Worm (Caenorhabditis elegans) whole organism, L4 larva: Measurements from ENCODE around the gene btb-10.
A peak's percentile ranks its signal among the peaks of the same experiment; 100 is the strongest.

Source experiments
- D1046.2 ChIP-seq: fragments of 200-800 bp; sonication (Bioruptor generic); IDR thresholded peaks from 2 replicates; pipeline ENCODE4 v1.3.6; 2022; ENCODE audit warnings: missing genetic modification characterization, missing compliant biosample characterization
- R02D3.7 ChIP-seq: fragments of 150-350 bp; sonication (generic microtip); optimal IDR thresholded peaks from 3 replicates; lab custom pipeline; 2014; ENCODE audit warnings: missing biosample characterization, missing genetic modification characterization
- Y75B8A.6 ChIP-seq: fragments of 200-800 bp; sonication (Bioruptor generic); IDR thresholded peaks from 2 replicates; pipeline ENCODE4 v1.3.6; 2022; ENCODE audit warnings: missing genetic modification reagents, missing genetic modification characterization, missing compliant biosample characterization
- ZK546.5 ChIP-seq, 2 experiments: sonication (generic microtip); optimal IDR thresholded peaks; 2 replicates each; lab custom pipeline; 2017; ENCODE audit warnings: missing biosample characterization in 2 of 2, missing genetic modification characterization in 2 of 2
- ama-1 ChIP-seq: fragments of 150-350 bp; optimal IDR thresholded peaks from 2 replicates; lab custom pipeline; 2014; ENCODE audit warnings: inconsistent platforms, mixed read lengths
- arid-1 ChIP-seq: fragments of 200-800 bp; sonication (Bioruptor generic); conservative IDR thresholded peaks from 2 replicates; pipeline ENCODE4 v1.3.6; 2022; ENCODE audit warnings: missing genetic modification reagents, missing genetic modification characterization, missing compliant biosample characterization
- attf-4 ChIP-seq: sonication (generic microtip); optimal IDR thresholded peaks from 3 replicates; lab custom pipeline; 2017; ENCODE audit warnings: missing biosample characterization, missing genetic modification characterization
- ceh-20 ChIP-seq: fragments of 200-800 bp; sonication (Bioruptor generic); IDR thresholded peaks from 2 replicates; pipeline ENCODE4 v1.3.6; 2022; ENCODE audit warnings: missing genetic modification reagents, missing genetic modification characterization, missing compliant biosample characterization
- ceh-62 ChIP-seq: sonication (generic microtip); optimal IDR thresholded peaks from 2 replicates; lab custom pipeline; 2017; ENCODE audit warnings: missing biosample characterization, missing genetic modification characterization
- ces-1 ChIP-seq: fragments of 150-350 bp; sonication (generic microtip); optimal IDR thresholded peaks from 4 replicates; lab custom pipeline; 2014; ENCODE audit warnings: missing biosample characterization, missing genetic modification reagents, missing genetic modification characterization
- cey-2 ChIP-seq: sonication (generic microtip); optimal IDR thresholded peaks from 3 replicates; lab custom pipeline; 2017; ENCODE audit warnings: missing genetic modification characterization, mild to moderate bottlenecking, missing compliant biosample characterization, antibody characterized with exemption, borderline replicate concordance; ENCODE audit not compliant: insufficient read depth
- daf-16 ChIP-seq, 3 experiments: sonication (generic microtip); optimal IDR thresholded peaks; 2 replicates each; lab custom pipeline; 2016 to 2017; ENCODE audit warnings: missing genetic modification characterization in 3 of 3, missing genetic modification reagents in 3 of 3, mild to moderate bottlenecking in 2 of 3, missing compliant biosample characterization in 2 of 3, missing biosample characterization in 1 of 3, moderate library complexity in 1 of 3
- daf-8 ChIP-seq: fragments of 200-800 bp; sonication (Bioruptor generic); IDR thresholded peaks from 2 replicates; pipeline ENCODE4 v1.3.6; 2022; ENCODE audit warnings: missing genetic modification characterization, missing compliant biosample characterization
- dmd-6 ChIP-seq: fragments of 200-800 bp; sonication (Bioruptor generic); IDR thresholded peaks from 2 replicates; pipeline ENCODE4 v1.3.6; 2022; ENCODE audit warnings: missing genetic modification reagents, missing genetic modification characterization, missing compliant biosample characterization
- duxl-1 ChIP-seq: sonication (generic microtip); optimal IDR thresholded peaks from 2 replicates; lab custom pipeline; 2016; ENCODE audit warnings: mild to moderate bottlenecking, missing genetic modification characterization, moderate library complexity, missing compliant biosample characterization; ENCODE audit not compliant: poor library complexity
- dve-1 ChIP-seq: sonication (generic microtip); optimal IDR thresholded peaks from 2 replicates; lab custom pipeline; 2017; ENCODE audit warnings: antibody characterized with exemption, mild to moderate bottlenecking, missing genetic modification characterization, missing compliant biosample characterization; ENCODE audit not compliant: insufficient read depth
- fkh-10 ChIP-seq: fragments of 150-350 bp; optimal IDR thresholded peaks from 2 replicates; lab custom pipeline; 2014; ENCODE audit warnings: missing biosample characterization, missing genetic modification reagents, missing genetic modification characterization
- fos-1 ChIP-seq: fragments of 150-350 bp; optimal IDR thresholded peaks from 2 replicates; lab custom pipeline; 2014; ENCODE audit warnings: missing biosample characterization, missing genetic modification characterization
- gei-8 ChIP-seq: fragments of 200-800 bp; sonication (Bioruptor generic); optimal IDR thresholded peaks from 2 replicates; lab custom pipeline; 2018; ENCODE audit warnings: mild to moderate bottlenecking, missing genetic modification characterization, missing compliant biosample characterization
- hlh-11 ChIP-seq: fragments of 200-800 bp; sonication (Bioruptor generic); optimal IDR thresholded peaks from 2 replicates; lab custom pipeline; 2018; ENCODE audit warnings: mild to moderate bottlenecking, missing genetic modification characterization, missing compliant biosample characterization
- hlh-30 ChIP-seq: sonication (generic microtip); optimal IDR thresholded peaks from 2 replicates; lab custom pipeline; 2017; ENCODE audit warnings: antibody characterized with exemption, mild to moderate bottlenecking, missing genetic modification characterization, missing compliant biosample characterization; ENCODE audit not compliant: insufficient read depth
- lin-1 ChIP-seq: fragments of 200-800 bp; sonication (Bioruptor generic); IDR thresholded peaks from 2 replicates; pipeline ENCODE4 v1.3.6; 2022; ENCODE audit warnings: missing genetic modification reagents, missing genetic modification characterization, missing compliant biosample characterization
- lin-29 ChIP-seq: fragments of 200-800 bp; sonication (Bioruptor generic); IDR thresholded peaks from 2 replicates; pipeline ENCODE4 v1.3.6; 2022; ENCODE audit warnings: missing genetic modification reagents, missing genetic modification characterization, missing compliant biosample characterization
- lin-38 ChIP-seq: fragments of 200-800 bp; sonication (Bioruptor generic); IDR thresholded peaks from 2 replicates; pipeline ENCODE4 v1.3.6; 2022; ENCODE audit warnings: missing genetic modification reagents, missing genetic modification characterization, missing compliant biosample characterization
- lir-3 ChIP-seq: sonication (generic microtip); optimal IDR thresholded peaks from 2 replicates; lab custom pipeline; 2016; ENCODE audit warnings: mild to moderate bottlenecking, missing genetic modification characterization, missing compliant biosample characterization
- mdl-1 ChIP-seq, 2 experiments: fragments of 150-350 bp in 1 of 2; sonication (generic microtip) in 1 of 2; optimal IDR thresholded peaks; 2 replicates each; lab custom pipeline; 2014 to 2017; ENCODE audit warnings: missing biosample characterization in 2 of 2, missing genetic modification characterization in 2 of 2
- nhr-102 ChIP-seq: sonication (generic microtip); optimal IDR thresholded peaks from 2 replicates; lab custom pipeline; 2016; ENCODE audit warnings: mild to moderate bottlenecking, missing genetic modification characterization, moderate library complexity, missing compliant biosample characterization
- nhr-237 ChIP-seq: sonication (generic microtip); optimal IDR thresholded peaks from 2 replicates; lab custom pipeline; 2017; ENCODE audit warnings: missing biosample characterization, missing genetic modification characterization
- nhr-28 ChIP-seq: fragments of 150-350 bp; optimal IDR thresholded peaks from 2 replicates; lab custom pipeline; 2014; ENCODE audit warnings: missing biosample characterization, missing genetic modification characterization
- nhr-41 ChIP-seq: fragments of 200-800 bp; sonication (Bioruptor generic); IDR thresholded peaks from 2 replicates; pipeline ENCODE4 v1.3.6; 2022; ENCODE audit warnings: missing genetic modification reagents, missing genetic modification characterization, missing compliant biosample characterization
- nhr-42 ChIP-seq: fragments of 200-800 bp; sonication (Bioruptor generic); IDR thresholded peaks from 2 replicates; pipeline ENCODE4 v1.3.6; 2022; ENCODE audit warnings: missing genetic modification characterization, missing compliant biosample characterization
- nhr-48 ChIP-seq: sonication (generic microtip); optimal IDR thresholded peaks from 2 replicates; lab custom pipeline; 2016; ENCODE audit warnings: mild to moderate bottlenecking, missing genetic modification characterization, missing compliant biosample characterization
- nhr-77 ChIP-seq: fragments of 150-350 bp; optimal IDR thresholded peaks from 2 replicates; lab custom pipeline; 2014; ENCODE audit warnings: missing biosample characterization, missing genetic modification characterization
- pha-4 ChIP-seq, 2 experiments: fragments of 150-350 bp in 1 of 2; fragments of 200-800 bp in 1 of 2; sonication (Bioruptor generic) in 1 of 2; IDR thresholded peaks in 1 of 2; optimal IDR thresholded peaks in 1 of 2; 2 replicates each; pipeline versions ENCODE4 v1.3.6 to Lab custom; 2014 to 2022; ENCODE audit warnings: missing genetic modification characterization in 2 of 2, missing genetic modification reagents in 2 of 2, missing biosample characterization in 1 of 2, missing compliant biosample characterization in 1 of 2
- php-3 ChIP-seq: fragments of 200-800 bp; sonication (Bioruptor generic); IDR thresholded peaks from 2 replicates; pipeline ENCODE4 v1.3.6; 2022; ENCODE audit warnings: missing genetic modification reagents, missing genetic modification characterization, missing compliant biosample characterization
- snpc-4 ChIP-seq: fragments of 150-350 bp; optimal IDR thresholded peaks from 2 replicates; lab custom pipeline; 2014; ENCODE audit warnings: missing biosample characterization, missing genetic modification characterization
- spr-1 ChIP-seq: sonication (generic microtip); optimal IDR thresholded peaks from 2 replicates; lab custom pipeline; 2016; ENCODE audit warnings: mild to moderate bottlenecking, missing genetic modification characterization, missing compliant biosample characterization
- tra-1 ChIP-seq: fragments of 200-800 bp; sonication (Bioruptor generic); IDR thresholded peaks from 2 replicates; pipeline ENCODE4 v1.3.6; 2022; ENCODE audit warnings: missing genetic modification reagents, missing genetic modification characterization, missing compliant biosample characterization
- unc-39 ChIP-seq: sonication (generic microtip); optimal IDR thresholded peaks from 2 replicates; lab custom pipeline; 2017; ENCODE audit warnings: missing biosample characterization, missing genetic modification characterization
- unc-62 ChIP-seq, 3 experiments: fragments of 150-350 bp in 1 of 3; sonication (generic microtip); optimal IDR thresholded peaks in 2 of 3; peaks in 1 of 3; 1 replicate in 1 of 3; 2 replicates in 2 of 3; lab custom pipeline; 2014 to 2017; ENCODE audit warnings: missing biosample characterization in 3 of 3, missing genetic modification characterization in 3 of 3, missing genetic modification reagents in 3 of 3, missing genotype in 1 of 3
- zfp-2 ChIP-seq: sonication (generic microtip); optimal IDR thresholded peaks from 2 replicates; lab custom pipeline; 2016; ENCODE audit warnings: mild to moderate bottlenecking, missing genetic modification characterization, missing compliant biosample characterization
- zfp-3 ChIP-seq: fragments of 200-800 bp; sonication (Bioruptor generic); conservative IDR thresholded peaks from 2 replicates; pipeline ENCODE4 v1.3.6; 2022; ENCODE audit warnings: missing genetic modification reagents, missing genetic modification characterization, missing compliant biosample characterization
- zip-11 ChIP-seq: fragments of 200-800 bp; sonication (Bioruptor generic); IDR thresholded peaks from 2 replicates; pipeline ENCODE4 v1.3.6; 2022; ENCODE audit warnings: missing genetic modification characterization, missing compliant biosample characterization
- ztf-7 ChIP-seq: fragments of 150-350 bp; optimal IDR thresholded peaks from 2 replicates; lab custom pipeline; 2014; ENCODE audit warnings: missing biosample characterization, missing genetic modification characterization

The btb-10 gene

DNA sequence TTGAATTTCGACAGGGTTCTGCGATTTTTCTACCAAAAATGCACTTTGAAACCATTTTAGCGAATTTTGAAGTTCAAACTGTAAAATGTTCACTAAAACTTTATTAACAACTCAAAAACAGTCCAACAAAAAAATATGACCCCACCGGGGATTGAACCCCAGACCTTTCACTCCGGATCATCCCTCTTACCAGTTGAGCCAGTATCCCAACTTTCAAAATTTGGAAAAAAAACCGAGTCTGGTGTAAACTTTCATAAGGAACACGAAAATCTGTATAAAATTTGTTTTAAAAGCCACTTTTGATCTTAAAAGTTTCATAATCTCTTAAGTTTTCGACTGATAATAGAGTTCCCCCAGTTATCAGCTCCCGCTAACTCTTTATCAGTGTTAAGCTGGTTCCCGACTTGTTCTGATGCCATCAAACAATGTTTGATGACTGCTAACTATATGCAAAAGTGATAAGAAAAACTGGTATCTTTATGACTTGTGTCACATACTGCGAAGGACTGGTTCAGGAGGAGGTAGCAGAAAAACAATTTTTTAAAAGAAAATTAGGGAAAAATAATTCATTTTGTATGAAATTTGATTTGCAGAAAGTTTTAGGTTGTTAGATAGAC lies 43.0 kb upstream of the btb-10 start (continued):
- TF ChIP-seq zfp-3 (GFP tag; lab: Robert Waterston, UW) (no peak), duxl-1 (tag; lab: Kevin White, UChicago) (no peak), ztf-7 (tag; lab: Kevin White, UChicago) (no peak), lin-1 (peak; percentile 99), spr-1 (tag; lab: Kevin White, UChicago) (no peak), ces-1 (no peak), hlh-30 (no peak), nhr-77 (peak; percentile 95), dve-1 (peak; percentile 94), tra-1 (GFP tag; lab: Robert Waterston, UW) (peak; percentile 97), pha-4 (GFP tag; IDR thresholded peaks at IDR 0.05; lab: Robert Waterston, UW) (peak; percentile 74), pha-4 (tag; optimal IDR thresholded peaks at IDR 0.05; lab: Kevin White, UChicago) (no peak), lir-3 (tag; lab: Kevin White, UChicago) (no peak), nhr-102 (tag; lab: Kevin White, UChicago) (peak; percentile 87), zip-11 (no peak), ceh-20 (GFP tag; lab: Robert Waterston, UW) (0 out of 2 replicates have a peak, but pooled peaks have one; percentile 19), gei-8 (GFP tag; lab: Kevin White, UChicago) (no peak), nhr-28 (peak; percentile 99), Y75B8A.6 (no peak), daf-16 (GFP tag; optimal IDR thresholded peaks at IDR 0.05; lab: Kevin White, UChicago) (peak in 1 of 2 experiments; percentile 55), daf-16 (tag; optimal IDR thresholded peaks at IDR 0.05; lab: Kevin White, UChicago) (peak; percentile 96), php-3 (peak; percentile 97), zfp-2 (tag; lab: Kevin White, UChicago) (no peak), nhr-48 (tag; lab: Kevin White, UChicago) (peak; percentile 31), dmd-6 (GFP tag; lab: Robert Waterston, UW) (peak; percentile 99), fkh-10 (GFP tag; lab: Kevin White, UChicago) (no peak), mdl-1 (tag; optimal IDR thresholded peaks at IDR 0.05; lab: Kevin White, UChicago) (peak in 1 of 2 experiments; percentile 37), arid-1 (GFP tag; lab: Robert Waterston, UW) (no peak), nhr-41 (GFP tag; lab: Robert Waterston, UW) (0 out of 2 replicates have a peak, but pooled peaks have one; percentile 59), lin-29 (no peak), daf-8 (GFP tag; lab: Robert Waterston, UW) (no peak), unc-62 (GFP tag; optimal IDR thresholded peaks at IDR 0.05 in 1 of 2; lab: Kevin White, UChicago) (peak in 1 of 2 experiments; percentile 23), unc-62 (tag; optimal IDR thresholded peaks at IDR 0.05; lab: Kevin White, UChicago) (no peak), cey-2 (tag; lab: Kevin White, UChicago) (peak; percentile 71), hlh-11 (tag; lab: Kevin White, UChicago) (peak; percentile 93), ama-1 (lab: Kevin White, UChicago) (no peak)

DNA sequence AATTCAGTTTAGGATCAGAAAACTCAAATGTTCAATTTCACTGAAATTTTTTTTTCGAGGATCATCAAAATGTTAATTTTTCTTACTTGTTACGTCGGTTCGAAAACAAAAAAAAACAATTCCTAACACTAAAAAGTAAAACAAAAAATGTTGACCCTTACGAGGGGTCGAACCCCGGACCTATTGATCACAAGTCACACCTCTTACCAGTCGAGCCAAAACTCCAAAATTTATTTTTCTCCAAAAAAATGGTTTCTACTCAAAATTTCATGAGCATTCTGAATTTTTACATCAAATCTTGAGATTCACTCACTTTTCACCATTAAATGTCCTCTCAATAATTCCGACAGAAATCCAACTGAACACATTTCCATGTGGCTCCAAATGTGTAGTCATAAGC lies 41.6 kb upstream of the btb-10 start:
- TF ChIP-seq lin-38 (GFP tag; lab: Robert Waterston, UW) (0 out of 2 replicates have a peak, but pooled peaks have one; percentile 18), R02D3.7 (tag; lab: Kevin White, UChicago) (no peak)

DNA sequence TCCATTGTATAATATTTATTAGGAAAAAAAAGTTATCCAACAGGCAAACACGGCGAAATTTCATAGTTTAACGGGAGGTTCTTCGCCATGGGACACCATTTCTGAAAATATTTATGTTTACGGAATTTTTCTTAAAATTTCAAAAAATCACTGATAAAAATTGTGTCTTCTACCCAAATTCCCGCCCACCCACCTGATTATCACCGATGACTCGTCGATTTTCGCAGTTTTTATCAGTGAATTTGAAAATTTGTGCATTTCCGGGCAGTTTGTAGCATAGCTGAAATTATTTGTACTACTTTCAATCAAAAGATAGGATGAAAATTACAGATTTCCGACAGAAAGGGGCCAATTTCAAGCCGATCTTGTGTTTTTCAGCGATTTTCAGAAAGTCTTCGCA lies 40.8 kb upstream of the btb-10 start:
- no peak for TF ChIP-seq snpc-4 (tag; lab: Kevin White, UChicago)
- TF ChIP-seq dmd-6 (GFP tag; lab: Robert Waterston, UW) = peak; percentile 79
- TF ChIP-seq unc-39 (tag; lab: Kevin White, UChicago) = no peak
- TF ChIP-seq zip-11 = no peak
- no peak for TF ChIP-seq D1046.2 (GFP tag; lab: Robert Waterston, UW)
- peak; percentile 10 for TF ChIP-seq nhr-77
- TF ChIP-seq ZK546.5 (tag; optimal IDR thresholded peaks at IDR 0.05; lab: Kevin White, UChicago) = no peak
- no peak for TF ChIP-seq nhr-42
- TF ChIP-seq cey-2 (tag; lab: Kevin White, UChicago) = no peak
- TF ChIP-seq hlh-11 (tag; lab: Kevin White, UChicago) = peak; percentile 64
- TF ChIP-seq fkh-10 (GFP tag; lab: Kevin White, UChicago) = no peak
- TF ChIP-seq ceh-62 (tag; lab: Kevin White, UChicago) = no peak
- no peak for TF ChIP-seq nhr-237 (tag; lab: Kevin White, UChicago)
- no peak for TF ChIP-seq daf-16 (GFP tag; optimal IDR thresholded peaks at IDR 0.05; lab: Kevin White, UChicago)
- peak; percentile 51 for TF ChIP-seq daf-16 (tag; optimal IDR thresholded peaks at IDR 0.05; lab: Kevin White, UChicago)
- no peak for TF ChIP-seq unc-62 (GFP tag; optimal IDR thresholded peaks at IDR 0.05 in 1 of 2; lab: Kevin White, UChicago)
- no peak for TF ChIP-seq unc-62 (tag; optimal IDR thresholded peaks at IDR 0.05; lab: Kevin White, UChicago)
- no peak for TF ChIP-seq mdl-1 (tag; optimal IDR thresholded peaks at IDR 0.05; lab: Kevin White, UChicago)
- TF ChIP-seq attf-4 = no peak
- no peak for TF ChIP-seq fos-1 (tag; lab: Kevin White, UChicago)
- peak; percentile 74 for TF ChIP-seq nhr-28
- no peak for TF ChIP-seq gei-8 (GFP tag; lab: Kevin White, UChicago)
